Fruit fly (Drosophila melanogaster): Measurements from ENCODE around the gene CG18787.

DNA sequence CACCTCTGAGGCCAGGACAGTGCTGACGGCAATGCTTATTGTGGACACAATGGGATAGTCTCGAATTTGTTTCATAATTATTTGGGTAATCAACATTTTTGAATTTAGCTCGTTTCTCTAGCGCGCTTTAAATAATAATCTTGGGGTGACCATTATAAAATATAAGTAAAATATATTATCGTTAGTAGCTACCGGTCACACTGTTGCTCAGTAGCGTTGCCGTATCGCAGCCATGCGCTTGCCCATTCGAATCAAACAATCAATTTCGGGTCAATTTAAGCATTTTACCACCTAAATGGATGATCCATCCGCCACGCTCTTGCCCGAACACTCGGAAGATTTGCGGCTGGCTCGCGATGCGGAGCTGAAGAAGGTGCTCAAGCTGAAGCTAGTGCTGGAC lies 9.4 kb downstream of the CG18787 start, which contains the start of the genes zuc and dgt2:
- no peak for TF ChIP-seq Adf1 (GFP tag; IDR thresholded peaks at IDR 0.05)
- no peak for TF ChIP-seq bcd (GFP tag; optimal IDR thresholded peaks at IDR 0.05)
- no peak for TF ChIP-seq CG2202 (tag; optimal IDR thresholded peaks at IDR 0.05)

Data from whole organism, embryonic.